Fruit fly (Drosophila melanogaster): ENCODE results near the gene CG11555.

Gene CG11555

dm6 chr2L:277122-277671, 3.6 kb downstream of the CG11555 start, which contains the start of gene smo (continued):
- TF ChIP-seq sna (GFP tag; IDR thresholded peaks at IDR 0.05; ENCODE audit: partially characterized antibody) (peak; percentile 76; the same call in 1 of the 2 replicates), CG1832 (GFP tag; optimal IDR thresholded peaks at IDR 0.05) (no peak), CG3838 (GFP tag; optimal IDR thresholded peaks at IDR 0.05) (no peak), HmgD (GFP tag; optimal IDR thresholded peaks at IDR 0.05) (peak; percentile 57), CG18599 (GFP tag; optimal IDR thresholded peaks at IDR 0.05) (no peak), CG1529 (GFP tag; optimal IDR thresholded peaks at IDR 0.05) (no peak), Ptx1 (GFP tag; IDR thresholded peaks at IDR 0.05) (peak; percentile 24; the same call in 1 of the 2 replicates), CG11085 (GFP tag; IDR thresholded peaks at IDR 0.05) (no peak), ken (GFP tag; IDR thresholded peaks at IDR 0.05) (no peak), Chrac-16 (GFP tag; optimal IDR thresholded peaks at IDR 0.05) (peak; percentile 29), esg (GFP tag; conservative IDR thresholded peaks at IDR 0.05) (no peak), Oaz (GFP tag; IDR thresholded peaks at IDR 0.05) (no peak), CG17385 (GFP tag; optimal IDR thresholded peaks at IDR 0.05) (no peak), inv (GFP tag; IDR thresholded peaks at IDR 0.05; ENCODE audit: partially characterized antibody) (peak; percentile 81), btn (GFP tag; optimal IDR thresholded peaks at IDR 0.05) (no peak), Med (GFP tag) (peak; percentile 89), CG1233 (GFP tag; optimal IDR thresholded peaks at IDR 0.05) (no peak), Adf1 (GFP tag; IDR thresholded peaks at IDR 0.05) (no peak), slbo (GFP tag; IDR thresholded peaks at IDR 0.05) (peak; percentile 44; the same call in 1 of the 2 replicates), Atf-2 (GFP tag; optimal IDR thresholded peaks at IDR 0.05) (no peak), CG12104 (GFP tag; optimal IDR thresholded peaks at IDR 0.05) (no peak), ato (GFP tag; IDR thresholded peaks at IDR 0.05; ENCODE audit: partially characterized antibody) (peak; percentile 81), CG11723 (GFP tag; optimal IDR thresholded peaks at IDR 0.05) (no peak), CG13296 (GFP tag; optimal IDR thresholded peaks at IDR 0.05) (no peak), disco-r (GFP tag; optimal IDR thresholded peaks at IDR 0.05) (peak; percentile 34), dpn (GFP tag; optimal IDR thresholded peaks at IDR 0.05) (peak; percentile 48 to 52), Drgx (GFP tag; IDR thresholded peaks at IDR 0.05) (no peak), CG4328 (GFP tag; optimal IDR thresholded peaks at IDR 0.05) (no peak), luna (GFP tag; optimal IDR thresholded peaks at IDR 0.05) (peak; percentile 16), pnt (GFP tag; optimal IDR thresholded peaks at IDR 0.05) (peak; percentile 22), br (optimal IDR thresholded peaks at IDR 0.05) (no peak), bowl (GFP tag; IDR thresholded peaks at IDR 0.05) (no peak), Abd-B (GFP tag; optimal IDR thresholded peaks at IDR 0.05) (peak; percentile 80), Ravus (GFP tag; IDR thresholded peaks at IDR 0.05) (no peak), Elba2 (GFP tag; optimal IDR thresholded peaks at IDR 0.05) (no peak), CG12659 (GFP tag; optimal IDR thresholded peaks at IDR 0.05) (peak; percentile 88), CG14710 (tag; optimal IDR thresholded peaks at IDR 0.05) (peak; percentile 84), CG12071 (GFP tag; optimal IDR thresholded peaks at IDR 0.05) (no peak), toy (GFP tag; IDR thresholded peaks at IDR 0.05) (no peak), CG11504 (tag; optimal IDR thresholded peaks at IDR 0.05) (peak; percentile 99), CG2889 (GFP tag; IDR thresholded peaks at IDR 0.05) (no peak), nerfin-2 (GFP tag; IDR thresholded peaks at IDR 0.05; ENCODE audit: partially characterized antibody) (peak; percentile 55; the same call in 1 of the 2 replicates), CG7928 (GFP tag; optimal IDR thresholded peaks at IDR 0.05) (peak; percentile 7), fd3F (GFP tag; optimal IDR thresholded peaks at IDR 0.05) (no peak), CG2120 (GFP tag; optimal IDR thresholded peaks at IDR 0.05) (peak; percentile 62), CG3163 (GFP tag; optimal IDR thresholded peaks at IDR 0.05) (peak; percentile 40), schlank (tag; optimal IDR thresholded peaks at IDR 0.05) (no peak), CG8944 (GFP tag; optimal IDR thresholded peaks at IDR 0.05) (peak; percentile 54), CG10979 (tag; optimal IDR thresholded peaks at IDR 0.05) (no peak), Oli (tag; optimal IDR thresholded peaks at IDR 0.05) (no peak), corto (GFP tag; optimal IDR thresholded peaks at IDR 0.05) (no peak)
